Worm (Caenorhabditis elegans) whole organism, young adult: Measurements from ENCODE around the gene sre-35.

Source experiments
- ceh-58 ChIP-seq: fragments of 200-800 bp; sonication (Bioruptor generic); IDR thresholded peaks from 2 replicates; pipeline ENCODE4 v1.3.6; 2022; ENCODE audit warnings: missing genetic modification characterization, missing compliant biosample characterization
- ets-4 ChIP-seq: fragments of 200-800 bp; sonication (Bioruptor generic); optimal IDR thresholded peaks from 2 replicates; lab custom pipeline; 2018; ENCODE audit warnings: mild to moderate bottlenecking, missing genetic modification characterization, missing compliant biosample characterization
- mes-4 ChIP-seq: sonication (generic microtip); optimal IDR thresholded peaks from 2 replicates; lab custom pipeline; 2016; ENCODE audit warnings: missing genotype, missing genetic modification characterization, missing compliant biosample characterization
- unc-62 ChIP-seq: fragments of 150-350 bp; optimal IDR thresholded peaks from 2 replicates; lab custom pipeline; 2014; ENCODE audit warnings: missing biosample characterization, missing genetic modification reagents, missing genetic modification characterization

ce11 chrII:12420486-12420885 is 32.2 kb downstream of the sre-35 start, which contains the start of gene sre-26:
- no peak for TF ChIP-seq unc-62 (GFP tag; lab: Kevin White, UChicago)
- no peak for TF ChIP-seq mes-4 (tag; lab: Kevin White, UChicago)
- TF ChIP-seq ceh-58 (GFP tag; lab: Robert Waterston, UW) = no peak
- TF ChIP-seq ets-4 (GFP tag; lab: Kevin White, UChicago) = no peak
